Worm (Caenorhabditis elegans): Measurements from ENCODE around the gene K02D10.8.
A peak's percentile ranks its signal among the peaks of the same experiment; 100 is the strongest.

The K02D10.8 gene

ce11 chrIII:8807246-8807645 is 21.1 kb downstream of the K02D10.8 start, which contains the start of gene F54F2.7:
TSS of gene F54F2.7 (minus strand) at chrIII:8807346.
- TF ChIP-seq snpc-4 (GFP tag; optimal IDR thresholded peaks at IDR 0.05) = no peak
- TF ChIP-seq snpc-4 (tag; optimal IDR thresholded peaks at IDR 0.05) = no peak
- TF ChIP-seq F22D6.2 (tag; optimal IDR thresholded peaks at IDR 0.05) = no peak
- no peak for TF ChIP-seq Y53G8AR.9 (GFP tag; conservative IDR thresholded peaks at IDR 0.05)
- TF ChIP-seq zim-3 (tag; optimal IDR thresholded peaks at IDR 0.05) = no peak
- TF ChIP-seq Y56A3A.18 (GFP tag; IDR thresholded peaks at IDR 0.05) = no peak
- TF ChIP-seq lag-1 (GFP tag; IDR thresholded peaks at IDR 0.05) = no peak
- TF ChIP-seq snpc-3.4 (tag; optimal IDR thresholded peaks at IDR 0.05) = no peak
- TF ChIP-seq F23B12.7 (tag; optimal IDR thresholded peaks at IDR 0.05; ENCODE audit: insufficient read depth) = no peak

ce11 chrIII:8809245-8809971 is 23.2 kb downstream of the K02D10.8 start, which contains the start of gene prx-19:
TSS of gene prx-19 (minus strand) at chrIII:8809295.
- no peak for TF ChIP-seq athp-1 (tag; optimal IDR thresholded peaks at IDR 0.05)
- peak; percentile 22 for TF ChIP-seq F23B12.7 (tag; optimal IDR thresholded peaks at IDR 0.05; ENCODE audit: insufficient read depth)
- TF ChIP-seq ceh-27 (GFP tag; optimal IDR thresholded peaks at IDR 0.05) = no peak
- peak in 1 of 3 experiments; percentile 81 for TF ChIP-seq lin-35 (GFP tag; optimal IDR thresholded peaks at IDR 0.05)
- TF ChIP-seq rpc-1 (optimal IDR thresholded peaks at IDR 0.05) = no peak
- no peak for TF ChIP-seq rpc-1 (tag; optimal IDR thresholded peaks at IDR 0.05)
- no peak for TF ChIP-seq B0035.1 (tag; optimal IDR thresholded peaks at IDR 0.05)
- TF ChIP-seq lin-54 (GFP tag; optimal IDR thresholded peaks at IDR 0.05) = peak; percentile 80
- TF ChIP-seq lir-1 (GFP tag; conservative IDR thresholded peaks at IDR 0.05) = no peak
- TF ChIP-seq lsl-1 (GFP tag; optimal IDR thresholded peaks at IDR 0.05) = no peak
- TF ChIP-seq efl-1 (GFP tag; optimal IDR thresholded peaks at IDR 0.05) = peak; percentile 72
- TF ChIP-seq mes-4 (tag; optimal IDR thresholded peaks at IDR 0.05) = no peak
- TF ChIP-seq C17E4.6 (GFP tag; IDR thresholded peaks at IDR 0.05) = no peak
- no peak for TF ChIP-seq T26A5.8 (tag; optimal IDR thresholded peaks at IDR 0.05)
- TF ChIP-seq ztf-26 (tag; optimal IDR thresholded peaks at IDR 0.05) = no peak
- TF ChIP-seq repo-1 (tag; optimal IDR thresholded peaks at IDR 0.05) = no peak
- no peak for TF ChIP-seq unc-130 (GFP tag; optimal IDR thresholded peaks at IDR 0.05)
- TF ChIP-seq somi-1 (GFP tag; optimal IDR thresholded peaks at IDR 0.05) = no peak
- TF ChIP-seq dpl-1 (GFP tag; optimal IDR thresholded peaks at IDR 0.05) = peak; percentile 67
- TF ChIP-seq mcd-1 (GFP tag; IDR thresholded peaks at IDR 0.05) = peak; percentile 83
- TF ChIP-seq nhr-80 (tag; optimal IDR thresholded peaks at IDR 0.05) = peak; percentile 5
- TF ChIP-seq dpff-1 (tag; optimal IDR thresholded peaks at IDR 0.05) = no peak
- no peak for TF ChIP-seq hlh-12 (tag; optimal IDR thresholded peaks at IDR 0.05)
- TF ChIP-seq F33H1.4 (GFP tag; IDR thresholded peaks at IDR 0.05) = no peak
- no peak for TF ChIP-seq egl-18 (GFP tag; IDR thresholded peaks at IDR 0.05)

ce11 chrIII:8811111-8811510 is 24.9 kb downstream of the K02D10.8 start:
- TF ChIP-seq attf-6 (GFP tag; IDR thresholded peaks at IDR 0.05) = no peak
- no peak for TF ChIP-seq nhr-90 (tag; optimal IDR thresholded peaks at IDR 0.05)

- TF ChIP-seq B0261.1 (tag; optimal IDR thresholded peaks at IDR 0.05) (no peak), Y95B8A.8 (GFP tag; IDR thresholded peaks at IDR 0.05) (no peak), hsf-1 (GFP tag; IDR thresholded peaks at IDR 0.05) (no peak), C17E4.6 (GFP tag; IDR thresholded peaks at IDR 0.05) (no peak), akir-1 (GFP tag; optimal IDR thresholded peaks at IDR 0.05) (no peak), dpff-1 (tag; optimal IDR thresholded peaks at IDR 0.05) (no peak), Y67H2A.10 (GFP tag; conservative IDR thresholded peaks at IDR 0.05) (no peak)
These were observed 29.5 kb downstream of the K02D10.8 start for ce11 chrIII:8815699-8816098.

Measured in whole organism, young adult.